Worm (Caenorhabditis elegans): Measurements from ENCODE around the gene R57.2.

Gene R57.2

DNA sequence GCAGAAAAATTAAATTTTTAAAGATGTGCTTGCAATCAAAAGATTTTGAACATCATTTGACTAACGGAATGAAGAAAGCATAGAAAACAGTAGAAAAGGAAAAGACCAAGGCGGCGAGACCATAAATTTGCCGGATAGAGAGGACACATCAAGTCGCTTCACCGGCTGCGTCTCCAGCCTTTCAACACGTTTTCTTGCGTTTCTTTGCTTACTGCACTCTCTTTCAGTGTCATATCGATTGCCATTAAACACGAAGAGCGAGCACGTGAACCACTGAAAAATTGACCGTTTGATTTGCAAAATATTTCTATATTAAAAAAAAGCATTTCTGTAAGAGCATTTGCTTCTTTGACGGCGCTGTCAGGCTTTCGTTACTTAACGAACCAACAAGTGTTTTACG lies 51.1 kb downstream of the R57.2 start:
- TF ChIP-seq T22C8.4 (GFP tag; IDR thresholded peaks at IDR 0.05) (peak; percentile 52; the same call in 1 of the 2 replicates), ref-1 (GFP tag; conservative IDR thresholded peaks at IDR 0.05) (no peak), ztf-23 (GFP tag; IDR thresholded peaks at IDR 0.05) (no peak)

Data from whole organism, midembryonic.